Fruit fly (Drosophila melanogaster) whole organism, embryonic: ENCODE measurements around the gene Gr61a.

Experiments
- CG12104 ChIP-seq: fragments of 200-800 bp; sonication (Bioruptor generic); optimal IDR thresholded peaks from 3 replicates; lab custom pipeline; 2016; ENCODE audit warnings: missing biosample characterization, missing genetic modification characterization
- CG12155 ChIP-seq: fragments of 200-800 bp; sonication (Bioruptor generic); optimal IDR thresholded peaks from 3 replicates; lab custom pipeline; 2016; ENCODE audit warnings: missing biosample characterization, missing genetic modification characterization
- CG12236 ChIP-seq: fragments of 200-800 bp; sonication (Bioruptor generic); optimal IDR thresholded peaks from 2 replicates; lab custom pipeline; 2016; ENCODE audit warnings: missing biosample characterization, missing genetic modification characterization
- CG12769 ChIP-seq: fragments of 200-800 bp; sonication (Bioruptor generic); optimal IDR thresholded peaks from 2 replicates; lab custom pipeline; 2019; ENCODE audit warnings: missing biosample characterization, mild to moderate bottlenecking, missing genetic modification characterization, moderate library complexity
- CG15011 ChIP-seq: fragments of 200-800 bp; sonication (Bioruptor generic); optimal IDR thresholded peaks from 3 replicates; lab custom pipeline; 2018; ENCODE audit warnings: missing biosample characterization, mild to moderate bottlenecking, missing genetic modification characterization
- CG15073 ChIP-seq: fragments of 200-800 bp; sonication (Bioruptor generic); optimal IDR thresholded peaks from 2 replicates; lab custom pipeline; 2016; ENCODE audit warnings: missing biosample characterization, missing genetic modification characterization
- CG1529 ChIP-seq: fragments of 200-800 bp; sonication (Bioruptor generic); optimal IDR thresholded peaks from 3 replicates; lab custom pipeline; 2018; ENCODE audit warnings: missing biosample characterization, missing genetic modification characterization
- CG17912 ChIP-seq: fragments of 200-800 bp; sonication (Bioruptor generic); optimal IDR thresholded peaks from 2 replicates; lab custom pipeline; 2018; ENCODE audit warnings: missing biosample characterization, mild to moderate bottlenecking, missing genetic modification characterization
- CG3065 ChIP-seq: fragments of 200-800 bp; sonication (Bioruptor generic); optimal IDR thresholded peaks from 2 replicates; lab custom pipeline; 2016; ENCODE audit warnings: missing biosample characterization, missing genetic modification characterization
- CG5245 ChIP-seq: fragments of 200-800 bp; sonication (Bioruptor generic); optimal IDR thresholded peaks from 3 replicates; lab custom pipeline; 2016; ENCODE audit warnings: missing biosample characterization, missing genetic modification characterization
- CG6765 ChIP-seq: fragments of 200-800 bp; sonication (Bioruptor generic); optimal IDR thresholded peaks from 3 replicates; lab custom pipeline; 2017; ENCODE audit warnings: missing biosample characterization, mild to moderate bottlenecking, missing genetic modification characterization
- CG7372 ChIP-seq: fragments of 200-800 bp; sonication (Bioruptor generic); IDR thresholded peaks from 2 replicates; pipeline ENCODE4 v1.3.6; 2022; ENCODE audit warnings: missing biosample characterization, missing genetic modification characterization
- CG8388 ChIP-seq: fragments of 200-800 bp; sonication (Bioruptor generic); optimal IDR thresholded peaks from 2 replicates; lab custom pipeline; 2019; ENCODE audit warnings: missing biosample characterization, mild to moderate bottlenecking, missing genetic modification characterization, moderate library complexity
- CG9727 ChIP-seq: fragments of 200-800 bp; sonication (Bioruptor generic); optimal IDR thresholded peaks from 3 replicates; lab custom pipeline; 2017; ENCODE audit warnings: missing biosample characterization, mild to moderate bottlenecking, missing genetic modification characterization
- CG9817 ChIP-seq: fragments of 200-800 bp; sonication (Bioruptor generic); optimal IDR thresholded peaks from 2 replicates; lab custom pipeline; 2018; ENCODE audit warnings: missing biosample characterization, mild to moderate bottlenecking, missing genetic modification characterization, moderate library complexity
- CG9932 ChIP-seq: fragments of 200-800 bp; sonication (Bioruptor generic); IDR thresholded peaks from 2 replicates; pipeline ENCODE4 v1.3.6; 2022; ENCODE audit warnings: missing biosample characterization, missing genetic modification characterization
- Dbx ChIP-seq: fragments of 200-800 bp; sonication (Bioruptor generic); IDR thresholded peaks from 3 replicates; pipeline ENCODE4 v1.3.6; 2022; ENCODE audit warnings: missing biosample characterization, missing genetic modification characterization
- Dref ChIP-seq: fragments of 200-800 bp; sonication (Bioruptor generic); IDR thresholded peaks from 2 replicates; pipeline ENCODE4 v1.3.6; 2022; ENCODE audit warnings: missing biosample characterization, missing genetic modification characterization
- Fer1 ChIP-seq: fragments of 200-800 bp; sonication (Bioruptor generic); optimal IDR thresholded peaks from 2 replicates; lab custom pipeline; 2017; ENCODE audit warnings: missing biosample characterization, mild to moderate bottlenecking, missing genetic modification characterization
- Gug ChIP-seq: fragments of 200-800 bp; sonication (Bioruptor generic); IDR thresholded peaks from 4 replicates; pipeline ENCODE4 v1.3.6; 2022; ENCODE audit warnings: missing biosample characterization, missing genetic modification characterization
- HLH54F ChIP-seq: fragments of 200-800 bp; sonication (Bioruptor generic); optimal IDR thresholded peaks from 3 replicates; lab custom pipeline; 2016; ENCODE audit warnings: missing biosample characterization, missing genetic modification characterization
- Neu2 ChIP-seq: fragments of 200-800 bp; sonication (Bioruptor generic); optimal IDR thresholded peaks from 3 replicates; lab custom pipeline; 2016; ENCODE audit warnings: missing biosample characterization, missing genetic modification characterization, borderline replicate concordance
- Six4 ChIP-seq: fragments of 200-800 bp; sonication (Bioruptor generic); optimal IDR thresholded peaks from 2 replicates; lab custom pipeline; 2016; ENCODE audit warnings: missing biosample characterization, missing genetic modification characterization
- ap ChIP-seq: fragments of 200-800 bp; sonication (Bioruptor generic); IDR thresholded peaks from 2 replicates; pipeline ENCODE4 v1.3.6; 2022; ENCODE audit warnings: missing biosample characterization, missing genetic modification characterization
- ara ChIP-seq: fragments of 200-800 bp; sonication (Bioruptor generic); IDR thresholded peaks from 2 replicates; pipeline ENCODE4 v1.3.6; 2022; ENCODE audit warnings: missing biosample characterization, missing genetic modification characterization
- bsh ChIP-seq, 2 experiments: fragments of 200-800 bp; sonication (Bioruptor generic); optimal IDR thresholded peaks; 2 replicates each; lab custom pipeline; 2017 to 2018; ENCODE audit warnings: mild to moderate bottlenecking in 2 of 2, missing biosample characterization in 2 of 2, missing genetic modification characterization in 2 of 2, moderate library complexity in 1 of 2
- chinmo ChIP-seq: fragments of 200-800 bp; sonication (Bioruptor generic); IDR thresholded peaks from 4 replicates; pipeline ENCODE4 v1.3.6; 2022; ENCODE audit warnings: missing biosample characterization, missing genetic modification characterization; ENCODE audit not compliant: partially characterized antibody
- danr ChIP-seq: fragments of 200-800 bp; sonication (Bioruptor generic); IDR thresholded peaks from 2 replicates; pipeline ENCODE4 v1.3.6; 2022; ENCODE audit warnings: missing biosample characterization, missing genetic modification characterization
- en ChIP-seq: fragments of 200-800 bp; sonication (Bioruptor generic); optimal IDR thresholded peaks from 2 replicates; lab custom pipeline; 2016; ENCODE audit warnings: missing biosample characterization, missing genetic modification characterization
- gcm2 ChIP-seq: fragments of 200-800 bp; sonication (Bioruptor generic); optimal IDR thresholded peaks from 2 replicates; lab custom pipeline; 2016; ENCODE audit warnings: missing biosample characterization, missing genetic modification characterization
- hth ChIP-seq: fragments of >200 bp; optimal IDR thresholded peaks from 2 replicates; lab custom pipeline; 2017; ENCODE audit warnings: inconsistent platforms
- kay ChIP-seq: fragments of 200-800 bp; sonication (Bioruptor generic); optimal IDR thresholded peaks from 2 replicates; lab custom pipeline; 2016; ENCODE audit warnings: missing biosample characterization, missing genetic modification characterization
- klu ChIP-seq: fragments of 200-800 bp; sonication (Bioruptor generic); IDR thresholded peaks from 2 replicates; pipeline ENCODE4 v1.3.6; 2022; ENCODE audit warnings: missing biosample characterization, missing genetic modification characterization
- lov ChIP-seq, 2 experiments: fragments of 200-800 bp in 1 of 2; fragments of >200 bp in 1 of 2; sonication (Bioruptor generic) in 1 of 2; IDR thresholded peaks in 1 of 2; optimal IDR thresholded peaks in 1 of 2; 2 replicates in 1 of 2; 3 replicates in 1 of 2; pipeline versions ENCODE4 v1.3.6 to Lab custom; 2017 to 2022; ENCODE audit warnings: missing biosample characterization in 1 of 2, missing genetic modification characterization in 1 of 2
- mirr ChIP-seq: fragments of 200-800 bp; sonication (Bioruptor generic); optimal IDR thresholded peaks from 3 replicates; lab custom pipeline; 2018; ENCODE audit warnings: missing biosample characterization, mild to moderate bottlenecking, missing genetic modification characterization
- nerfin-2 ChIP-seq: fragments of 200-800 bp; sonication (Bioruptor generic); IDR thresholded peaks from 2 replicates; pipeline ENCODE4 v1.3.6; 2022; ENCODE audit warnings: missing biosample characterization, missing genetic modification characterization; ENCODE audit not compliant: partially characterized antibody
- org-1 ChIP-seq: fragments of 200-800 bp; sonication (Bioruptor generic); optimal IDR thresholded peaks from 2 replicates; lab custom pipeline; 2017; ENCODE audit warnings: missing biosample characterization, missing genetic modification characterization
- prd ChIP-seq, 3 experiments: fragments of >200 bp in 2 of 3; fragments of 200-800 bp in 1 of 3; sonication (Bioruptor generic) in 1 of 3; optimal IDR thresholded peaks in 2 of 3; IDR thresholded peaks in 1 of 3; 2 replicates in 2 of 3; 3 replicates in 1 of 3; pipeline versions ENCODE4 v1.3.6 to Lab custom; 2017 to 2022; ENCODE audit warnings: missing biosample characterization in 1 of 3, missing genetic modification characterization in 1 of 3
- pzg ChIP-seq: fragments of 200-800 bp; sonication (Bioruptor generic); optimal IDR thresholded peaks from 3 replicates; lab custom pipeline; 2018; ENCODE audit warnings: missing biosample characterization, mild to moderate bottlenecking, missing genetic modification characterization, moderate library complexity
- run ChIP-seq: fragments of 200-800 bp; sonication (Bioruptor generic); optimal IDR thresholded peaks from 3 replicates; lab custom pipeline; 2018; ENCODE audit warnings: missing biosample characterization, mild to moderate bottlenecking, missing genetic modification characterization
- slbo ChIP-seq: fragments of 200-800 bp; sonication (Bioruptor generic); IDR thresholded peaks from 2 replicates; pipeline ENCODE4 v1.3.6; 2022; ENCODE audit warnings: missing biosample characterization, missing genetic modification characterization
- slou ChIP-seq: fragments of 200-800 bp; sonication (Bioruptor generic); optimal IDR thresholded peaks from 3 replicates; lab custom pipeline; 2016; ENCODE audit warnings: missing biosample characterization, missing genetic modification characterization
- sr ChIP-seq: fragments of 200-800 bp; sonication (Bioruptor generic); IDR thresholded peaks from 3 replicates; pipeline ENCODE4 v1.3.6; 2022; ENCODE audit warnings: missing biosample characterization, missing genetic modification characterization
- tgo ChIP-seq: fragments of 200-800 bp; sonication (Bioruptor generic); IDR thresholded peaks from 3 replicates; pipeline ENCODE4 v1.3.6; 2022; ENCODE audit warnings: missing biosample characterization, missing genetic modification characterization
- ttk ChIP-seq: fragments of 200-800 bp; sonication (Bioruptor generic); IDR thresholded peaks from 2 replicates; pipeline ENCODE4 v2.1.2; 2022; ENCODE audit warnings: missing biosample characterization, missing genetic modification characterization
- twi ChIP-seq: fragments of 200-800 bp; optimal IDR thresholded peaks from 2 replicates; lab custom pipeline; 2019; ENCODE audit warnings: missing biosample characterization, mild to moderate bottlenecking, missing genetic modification characterization, moderate library complexity
- unc-4 ChIP-seq: fragments of 200-800 bp; sonication (Bioruptor generic); IDR thresholded peaks from 2 replicates; pipeline ENCODE4 v1.3.6; 2022; ENCODE audit warnings: missing biosample characterization, missing genetic modification characterization; ENCODE audit not compliant: partially characterized antibody
- zf30C ChIP-seq: fragments of 200-800 bp; sonication (Bioruptor generic); optimal IDR thresholded peaks from 3 replicates; lab custom pipeline; 2018; ENCODE audit warnings: missing biosample characterization, mild to moderate bottlenecking, missing genetic modification characterization

Gr61a gene

dm6 chr3L:796926-797802, 44.1 kb upstream of the Gr61a start (continued):
- TF ChIP-seq tgo (GFP tag; lab: Robert Waterston, UW) (peak; percentile 71; the same call in 2 of the 3 replicates), CG3065 (no peak), CG12236 (GFP tag; lab: Kevin White, UChicago) (no peak), unc-4 (no peak), run (tag; lab: Kevin White, UChicago) (peak; percentile 38), zf30C (GFP tag; lab: Kevin White, UChicago) (no peak), CG9727 (GFP tag; lab: Kevin White, UChicago) (peak; percentile 50), Six4 (GFP tag; lab: Kevin White, UChicago) (peak; percentile 50), org-1 (GFP tag; lab: Kevin White, UChicago) (peak; percentile 43), slbo (GFP tag; lab: Robert Waterston, UW) (peak; percentile 52), gcm2 (GFP tag; lab: Kevin White, UChicago) (no peak), HLH54F (GFP tag; lab: Kevin White, UChicago) (no peak), CG12769 (tag; lab: Kevin White, UChicago) (peak; percentile 1), CG12155 (GFP tag; lab: Kevin White, UChicago) (no peak), CG9817 (tag; lab: Kevin White, UChicago) (peak; percentile 6), bsh (GFP tag; optimal IDR thresholded peaks at IDR 0.05; lab: Kevin White, UChicago) (peak in 1 of 2 experiments; percentile 54), CG17912 (GFP tag; lab: Kevin White, UChicago) (no peak), pzg (GFP tag; lab: Kevin White, UChicago) (no peak), CG7372 (GFP tag; lab: Robert Waterston, UW) (0 out of 2 replicates have a peak, but pooled peaks have one; percentile 26), twi (tag; lab: Kevin White, UChicago) (no peak), ttk (GFP tag; lab: Robert Waterston, UW) (peak; percentile 61; the same call in 1 of the 2 replicates), klu (0 out of 2 replicates have a peak, but pooled peaks have one; percentile 13), CG15073 (no peak), chinmo (GFP tag; lab: Robert Waterston, UW) (0 out of 4 replicates have a peak, but pooled peaks have one; percentile 8), ara (peak; percentile 28; the same call in 1 of the 2 replicates), nerfin-2 (GFP tag; lab: Robert Waterston, UW) (no peak), mirr (GFP tag; lab: Kevin White, UChicago) (no peak), CG1529 (GFP tag; lab: Kevin White, UChicago) (no peak), Neu2 (GFP tag; lab: Kevin White, UChicago) (no peak), CG8388 (GFP tag; lab: Kevin White, UChicago) (peak; percentile 50), prd (optimal IDR thresholded peaks at IDR 0.05; lab: Kevin White, UChicago) (no peak), prd (GFP tag; IDR thresholded peaks at IDR 0.05; lab: Robert Waterston, UW) (peak; percentile 68), CG9932 (no peak), slou (GFP tag; lab: Kevin White, UChicago) (no peak), Dbx (GFP tag; lab: Robert Waterston, UW) (peak; percentile 81), Gug (GFP tag; lab: Robert Waterston, UW) (peak; percentile 45; the same call in 2 of the 4 replicates), CG6765 (GFP tag; lab: Kevin White, UChicago) (peak; percentile 33), Dref (GFP tag; lab: Robert Waterston, UW) (no peak), CG15011 (GFP tag; lab: Kevin White, UChicago) (peak; percentile 47), lov (optimal IDR thresholded peaks at IDR 0.05; lab: Kevin White, UChicago) (no peak), lov (GFP tag; IDR thresholded peaks at IDR 0.05; lab: Robert Waterston, UW) (no peak), ap (GFP tag; lab: Robert Waterston, UW) (0 out of 2 replicates have a peak, but pooled peaks have one; percentile 9), sr (GFP tag; lab: Robert Waterston, UW) (no peak), CG12104 (GFP tag; lab: Kevin White, UChicago) (no peak), danr (no peak), hth (lab: Kevin White, UChicago) (no peak), en (GFP tag; lab: Kevin White, UChicago) (no peak), CG5245 (no peak), kay (GFP tag; lab: Kevin White, UChicago) (peak; percentile 5), Fer1 (peak; percentile 78)
